Fruit fly (Drosophila melanogaster): Measurements from ENCODE around the gene Rpp30.

Gene Rpp30

DNA sequence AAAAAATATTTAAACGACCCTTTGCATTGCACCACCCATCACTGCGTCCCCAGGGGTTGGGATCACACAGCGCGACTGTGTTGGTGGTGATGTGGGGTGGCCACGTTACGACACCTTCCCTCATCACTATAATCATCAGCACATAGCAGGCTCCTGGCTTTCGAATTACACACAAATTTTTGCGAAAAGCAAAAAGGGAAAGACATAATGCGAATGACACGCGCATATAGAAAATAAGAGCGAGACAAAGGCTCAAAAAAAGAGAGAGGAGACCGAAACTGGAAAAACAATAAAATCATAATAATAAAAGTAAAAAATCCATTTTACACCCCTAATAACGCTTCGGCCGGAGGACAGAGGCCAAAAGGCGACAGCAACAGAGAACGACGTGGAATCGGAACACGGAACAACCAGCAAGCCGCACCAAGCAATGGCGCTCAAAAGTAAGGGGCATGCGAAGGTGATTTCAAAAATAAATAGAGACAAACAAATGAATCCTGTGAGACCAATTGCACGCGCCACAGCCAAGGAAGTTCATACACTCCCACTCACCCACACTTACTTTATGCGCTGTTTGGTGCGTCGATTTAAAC is 32.6 kb downstream of the Rpp30 start:
- TF ChIP-seq CG9139 (GFP tag; optimal IDR thresholded peaks at IDR 0.05) (no peak), svp (GFP tag) (peak; percentile 27), CG6854 (GFP tag; optimal IDR thresholded peaks at IDR 0.05) (no peak), Smox (GFP tag; optimal IDR thresholded peaks at IDR 0.05) (no peak), fd85E (GFP tag; optimal IDR thresholded peaks at IDR 0.05) (no peak), acj6 (GFP tag; optimal IDR thresholded peaks at IDR 0.05) (no peak)

DNA sequence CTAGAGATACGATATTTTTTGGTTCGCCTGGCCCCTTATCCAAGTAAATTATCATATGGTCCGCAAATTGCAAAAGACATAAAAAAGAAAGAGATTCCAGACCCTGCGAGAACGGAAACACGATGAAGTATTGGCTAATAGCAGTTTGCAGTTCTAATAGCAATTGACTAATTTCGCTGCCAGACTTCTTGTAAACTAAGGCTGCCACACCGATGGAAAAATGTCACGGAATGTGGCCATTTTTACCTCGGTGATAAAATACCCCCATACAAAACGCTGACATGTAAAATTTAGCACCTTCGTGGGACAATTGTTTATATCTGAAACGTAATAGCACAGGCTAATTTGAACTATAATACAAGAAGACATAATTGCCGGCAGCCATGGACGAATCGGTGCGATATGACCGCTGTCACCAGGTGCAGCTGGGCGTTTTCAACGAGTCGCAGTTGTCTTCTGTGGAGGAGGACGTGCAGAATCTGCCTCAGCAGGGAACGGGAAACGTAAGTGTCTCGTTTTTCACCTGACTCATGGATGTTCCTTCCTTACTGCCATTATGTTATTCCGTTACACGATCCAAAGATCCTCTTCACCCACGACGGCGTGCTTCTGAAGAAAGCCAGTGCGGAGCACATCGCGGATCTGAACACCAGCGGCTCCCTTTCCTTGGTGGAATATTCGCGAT is 44.9 kb downstream of the Rpp30 start, which contains the start of the genes Tbc1d15-17 and CG11617:
Tbc1d15-17 (plus strand) TSS at position 51 of the 685 bp plus-strand sequence.
CG11617 (minus strand) TSS at position 169 of the 685 bp plus-strand sequence.
- TF ChIP-seq Met (GFP tag; optimal IDR thresholded peaks at IDR 0.05) (no peak), acj6 (GFP tag; optimal IDR thresholded peaks at IDR 0.05) (no peak), Eip93F (GFP tag; optimal IDR thresholded peaks at IDR 0.05) (no peak), pdm3 (GFP tag; optimal IDR thresholded peaks at IDR 0.05) (no peak), CG8319 (GFP tag; optimal IDR thresholded peaks at IDR 0.05) (no peak), Sox15 (GFP tag; optimal IDR thresholded peaks at IDR 0.05) (no peak), Sox14 (GFP tag; optimal IDR thresholded peaks at IDR 0.05) (no peak), CG3919 (GFP tag; optimal IDR thresholded peaks at IDR 0.05) (no peak), CG34406 (GFP tag; optimal IDR thresholded peaks at IDR 0.05) (no peak), ss (GFP tag; optimal IDR thresholded peaks at IDR 0.05) (no peak), achi (GFP tag; optimal IDR thresholded peaks at IDR 0.05) (no peak), fkh (GFP tag; optimal IDR thresholded peaks at IDR 0.05) (no peak), esn (GFP tag; optimal IDR thresholded peaks at IDR 0.05) (no peak), CG10669 (GFP tag; optimal IDR thresholded peaks at IDR 0.05) (no peak), Eip78C (GFP tag) (no peak), Ets21C (GFP tag; optimal IDR thresholded peaks at IDR 0.05) (no peak), Lpt (GFP tag; optimal IDR thresholded peaks at IDR 0.05) (no peak), CG1621 (tag; optimal IDR thresholded peaks at IDR 0.05) (no peak), fd59A (GFP tag; optimal IDR thresholded peaks at IDR 0.05) (no peak), svp (GFP tag) (no peak)

- TF ChIP-seq esn (GFP tag; optimal IDR thresholded peaks at IDR 0.05) (no peak), CG31627 (GFP tag; optimal IDR thresholded peaks at IDR 0.05) (no peak), topi (GFP tag; optimal IDR thresholded peaks at IDR 0.05) (no peak), net (GFP tag; optimal IDR thresholded peaks at IDR 0.05) (no peak), CG8632 (GFP tag; optimal IDR thresholded peaks at IDR 0.05) (no peak), Sox15 (GFP tag; optimal IDR thresholded peaks at IDR 0.05) (no peak), pdm3 (GFP tag; optimal IDR thresholded peaks at IDR 0.05) (no peak), salr (GFP tag; optimal IDR thresholded peaks at IDR 0.05) (no peak), CG8319 (GFP tag; optimal IDR thresholded peaks at IDR 0.05) (no peak), Met (GFP tag; optimal IDR thresholded peaks at IDR 0.05) (no peak), dsx (GFP tag; optimal IDR thresholded peaks at IDR 0.05; ENCODE audit: poor library complexity, severe bottlenecking) (no peak), Ets96B (tag; optimal IDR thresholded peaks at IDR 0.05) (no peak), CG7368 (GFP tag; optimal IDR thresholded peaks at IDR 0.05) (no peak), Smox (GFP tag; optimal IDR thresholded peaks at IDR 0.05) (no peak), spab (GFP tag; optimal IDR thresholded peaks at IDR 0.05) (no peak), acj6 (GFP tag; optimal IDR thresholded peaks at IDR 0.05) (no peak)
These were observed 45.6 kb downstream of the Rpp30 start for dm6 chr2L:206556-206955.

DNA sequence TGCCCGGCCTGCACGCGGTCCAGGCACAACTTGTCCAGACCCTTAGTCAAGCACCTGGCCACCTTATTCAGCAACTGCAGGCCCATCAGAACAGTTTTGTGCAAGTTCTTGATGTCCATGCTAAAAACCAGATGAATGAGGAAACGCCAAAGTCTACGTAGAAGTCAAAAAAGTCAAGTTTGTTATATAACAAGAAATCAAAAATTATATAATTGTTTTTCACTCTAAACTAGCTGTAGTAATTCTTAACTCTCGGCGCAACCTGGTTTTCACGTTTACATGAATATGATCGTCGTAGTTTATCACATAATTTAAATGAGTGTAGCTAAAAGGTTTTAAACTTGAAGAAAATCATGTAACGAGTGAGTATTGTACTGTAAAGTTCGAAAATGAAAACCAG is 47.6 kb downstream of the Rpp30 start:
- TF ChIP-seq Blimp-1 (GFP tag; optimal IDR thresholded peaks at IDR 0.05) (no peak), Sox102F (GFP tag; optimal IDR thresholded peaks at IDR 0.05) (no peak), CG31627 (GFP tag; optimal IDR thresholded peaks at IDR 0.05) (no peak), CG16779 (tag; optimal IDR thresholded peaks at IDR 0.05) (no peak), Hr4 (GFP tag; optimal IDR thresholded peaks at IDR 0.05) (no peak), CG3919 (GFP tag; optimal IDR thresholded peaks at IDR 0.05) (no peak), CG4318 (GFP tag; optimal IDR thresholded peaks at IDR 0.05) (no peak), OdsH (GFP tag; optimal IDR thresholded peaks at IDR 0.05) (no peak), Eip93F (GFP tag; optimal IDR thresholded peaks at IDR 0.05) (no peak)
